Worm (Caenorhabditis elegans) whole organism, L1 larva: ENCODE data around the gene ekl-5.
A peak's percentile ranks its signal among the peaks of the same experiment; 100 is the strongest.

ENCODE experiments used
- ama-1 ChIP-seq: fragments of 150-350 bp; optimal IDR thresholded peaks from 2 replicates; lab custom pipeline; 2014
- ceh-8 ChIP-seq: fragments of 200-800 bp; sonication (Bioruptor generic); optimal IDR thresholded peaks from 2 replicates; lab custom pipeline; 2018; ENCODE audit warnings: mild to moderate bottlenecking, missing genetic modification characterization, moderate library complexity, missing compliant biosample characterization
- dpl-1 ChIP-seq, 3 experiments: fragments of 150-350 bp in 2 of 3; sonication (generic microtip) in 1 of 3; optimal IDR thresholded peaks; 2 replicates each; lab custom pipeline; 2014 to 2017; ENCODE audit warnings: missing biosample characterization in 3 of 3, missing genetic modification characterization in 3 of 3, missing genetic modification reagents in 3 of 3
- ets-5 ChIP-seq: fragments of 200-800 bp; sonication (Bioruptor generic); IDR thresholded peaks from 2 replicates; pipeline ENCODE4 v1.3.6; 2022; ENCODE audit warnings: missing genetic modification characterization, missing compliant biosample characterization
- hlh-4 ChIP-seq: sonication (generic microtip); optimal IDR thresholded peaks from 2 replicates; lab custom pipeline; 2016; ENCODE audit warnings: mild to moderate bottlenecking, missing genetic modification characterization, missing compliant biosample characterization
- irx-1 ChIP-seq: sonication (generic microtip); optimal IDR thresholded peaks from 2 replicates; lab custom pipeline; 2016; ENCODE audit warnings: missing genetic modification characterization, missing compliant biosample characterization
- isw-1 ChIP-seq: fragments of 200-800 bp; sonication (Bioruptor generic); IDR thresholded peaks from 2 replicates; pipeline ENCODE4 v1.3.6; 2022; ENCODE audit warnings: missing genetic modification characterization, missing compliant biosample characterization
- lin-14 ChIP-seq: fragments of 200-800 bp; sonication (Bioruptor generic); optimal IDR thresholded peaks from 2 replicates; lab custom pipeline; 2018; ENCODE audit warnings: mild to moderate bottlenecking, missing genetic modification characterization, moderate library complexity, missing compliant biosample characterization
- nhr-19 ChIP-seq: fragments of 200-800 bp; sonication (Bioruptor generic); conservative IDR thresholded peaks from 2 replicates; pipeline ENCODE4 v1.3.6; 2022; ENCODE audit warnings: missing genetic modification characterization, missing compliant biosample characterization
- nhr-20 ChIP-seq: sonication (generic microtip); optimal IDR thresholded peaks from 2 replicates; lab custom pipeline; 2016; ENCODE audit warnings: mild to moderate bottlenecking, missing genetic modification characterization, missing compliant biosample characterization
- nhr-237 ChIP-seq: fragments of 150-350 bp; optimal IDR thresholded peaks from 2 replicates; lab custom pipeline; 2014; ENCODE audit warnings: missing biosample characterization, missing genetic modification characterization
- nhr-71 ChIP-seq: sonication (generic microtip); optimal IDR thresholded peaks from 2 replicates; lab custom pipeline; 2016; ENCODE audit warnings: mild to moderate bottlenecking, missing genetic modification characterization, moderate library complexity, missing compliant biosample characterization
- nhr-85 ChIP-seq: sonication (generic microtip); peaks from one replicate; lab custom pipeline; 2016; ENCODE audit warnings: missing genetic modification characterization, inconsistent platforms, missing compliant biosample characterization
- pqm-1 ChIP-seq: sonication (generic microtip); optimal IDR thresholded peaks from 3 replicates; lab custom pipeline; 2017; ENCODE audit warnings: missing biosample characterization, missing genetic modification characterization
- rnt-1 ChIP-seq: sonication (generic microtip); optimal IDR thresholded peaks from 2 replicates; lab custom pipeline; 2016; ENCODE audit warnings: mild to moderate bottlenecking, missing genetic modification characterization, moderate library complexity, missing compliant biosample characterization
- snu-23 ChIP-seq: sonication (generic microtip); optimal IDR thresholded peaks from 2 replicates; lab custom pipeline; 2016; ENCODE audit warnings: missing genetic modification characterization, missing compliant biosample characterization
- unc-130 ChIP-seq: fragments of 150-350 bp; optimal IDR thresholded peaks from 2 replicates; lab custom pipeline; 2017; ENCODE audit warnings: missing biosample characterization, missing genetic modification characterization, inconsistent platforms
- unc-62 ChIP-seq: fragments of 150-350 bp; optimal IDR thresholded peaks from 2 replicates; lab custom pipeline; 2014; ENCODE audit warnings: missing biosample characterization, missing genetic modification reagents, missing genetic modification characterization
- unc-98 ChIP-seq: fragments of 200-800 bp; sonication (Bioruptor generic); IDR thresholded peaks from 2 replicates; pipeline ENCODE4 v1.3.6; 2022; ENCODE audit warnings: missing genetic modification characterization, missing compliant biosample characterization

Gene ekl-5

DNA sequence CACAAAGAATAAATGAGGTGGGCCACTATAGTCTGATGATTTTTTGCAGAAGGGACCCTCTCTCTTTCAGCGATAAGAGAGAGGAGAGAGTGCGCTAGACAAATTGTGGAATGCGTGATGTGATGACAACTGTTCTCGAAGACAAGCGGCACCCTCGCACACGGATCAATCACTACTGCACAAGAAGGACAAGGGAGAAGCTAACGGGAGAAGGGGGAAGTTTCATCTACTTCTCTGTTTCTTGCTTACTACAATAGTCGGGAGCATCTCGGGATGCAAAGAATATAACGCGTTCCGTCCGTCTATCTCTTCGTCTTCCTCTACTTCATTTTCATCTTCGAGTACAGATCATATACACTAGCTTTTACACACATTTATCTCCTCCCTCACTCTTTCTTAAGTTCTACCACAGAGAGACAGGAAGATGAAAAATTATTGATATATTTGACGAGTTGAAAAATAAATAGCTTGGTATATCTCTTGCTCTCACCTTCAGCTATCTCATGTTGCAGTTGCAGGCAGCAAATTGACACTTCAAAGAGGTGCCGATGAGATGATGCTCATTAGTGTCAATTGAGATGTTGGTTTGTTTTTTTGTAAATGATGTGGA is 43.5 kb downstream of the ekl-5 start:
- TF ChIP-seq ets-5 (GFP tag; lab: Robert Waterston, UW): no peak
- peak; percentile 10; the same call in 1 of the 2 replicates for TF ChIP-seq nhr-19
- TF ChIP-seq nhr-20: peak; percentile 16
- peak; percentile 80 for TF ChIP-seq lin-14
- no peak for TF ChIP-seq nhr-237 (tag; lab: Kevin White, UChicago)
- TF ChIP-seq unc-130: peak; percentile 40
- TF ChIP-seq pqm-1 (tag; lab: Kevin White, UChicago): no peak
- peak; percentile 58 for TF ChIP-seq nhr-71
- peak; percentile 63 for TF ChIP-seq rnt-1 (tag; lab: Kevin White, UChicago)
- peak; percentile 2 for TF ChIP-seq snu-23 (GFP tag; lab: Kevin White, UChicago)

- TF ChIP-seq ama-1: no peak
- no peak for TF ChIP-seq hlh-4
- TF ChIP-seq unc-98: no peak
- no peak for TF ChIP-seq dpl-1 (GFP tag; optimal IDR thresholded peaks at IDR 0.05; lab: Kevin White, UChicago)
- TF ChIP-seq irx-1 (tag; lab: Kevin White, UChicago): no peak
- TF ChIP-seq unc-130: no peak
- TF ChIP-seq isw-1 (GFP tag; lab: Robert Waterston, UW): no peak
- no peak for TF ChIP-seq ceh-8 (GFP tag; lab: Kevin White, UChicago)
- no peak for TF ChIP-seq nhr-85 (tag; lab: Kevin White, UChicago)
- no peak for TF ChIP-seq unc-62 (GFP tag; lab: Kevin White, UChicago)
- TF ChIP-seq, all 84 proteins: peak for 0
Observed at ce11 chrX:13871110-13871509, 45.9 kb downstream of the ekl-5 start.
